Worm (Caenorhabditis elegans) whole organism, early embryonic: ENCODE data around the gene ZK896.4.

Source experiments
- F13C5.2 ChIP-seq: sonication (generic microtip); optimal IDR thresholded peaks from 2 replicates; lab custom pipeline; 2017; ENCODE audit warnings: mild to moderate bottlenecking, missing genetic modification characterization, inconsistent platforms, missing compliant biosample characterization
- ama-1 ChIP-seq: fragments of 150-350 bp; optimal IDR thresholded peaks from 2 replicates; lab custom pipeline; 2014
- ceh-13 ChIP-seq: fragments of 200-800 bp; sonication (Bioruptor generic); optimal IDR thresholded peaks from 2 replicates; lab custom pipeline; 2018; ENCODE audit warnings: mild to moderate bottlenecking, missing genetic modification characterization, missing compliant biosample characterization
- ceh-36 ChIP-seq: sonication (generic microtip); optimal IDR thresholded peaks from 2 replicates; lab custom pipeline; 2016; ENCODE audit warnings: missing genetic modification characterization, inconsistent platforms, missing compliant biosample characterization
- ets-7 ChIP-seq: sonication (generic microtip); optimal IDR thresholded peaks from 2 replicates; lab custom pipeline; 2016; ENCODE audit warnings: missing genotype, missing genetic modification characterization, missing compliant biosample characterization
- flt-1 ChIP-seq: fragments of 200-800 bp; sonication (Bioruptor generic); IDR thresholded peaks from 2 replicates; pipeline ENCODE4 v1.3.6; 2022; ENCODE audit warnings: missing genetic modification characterization, missing compliant biosample characterization
- hmbx-1 ChIP-seq: sonication (generic microtip); optimal IDR thresholded peaks from 2 replicates; lab custom pipeline; 2016; ENCODE audit warnings: mild to moderate bottlenecking, missing genetic modification characterization, missing compliant biosample characterization
- hnd-1 ChIP-seq: sonication (generic microtip); optimal IDR thresholded peaks from 2 replicates; lab custom pipeline; 2016; ENCODE audit warnings: missing genetic modification characterization, missing compliant biosample characterization
- pes-1 ChIP-seq: fragments of 200-800 bp; sonication (Bioruptor generic); IDR thresholded peaks from 2 replicates; pipeline ENCODE4 v1.3.6; 2022; ENCODE audit warnings: missing genetic modification reagents, missing genetic modification characterization, missing compliant biosample characterization
- scrt-1 ChIP-seq: fragments of 200-800 bp; sonication (Bioruptor generic); IDR thresholded peaks from 2 replicates; pipeline ENCODE4 v1.3.6; 2022; ENCODE audit warnings: missing genetic modification characterization, missing compliant biosample characterization
- sea-1 ChIP-seq: fragments of 200-800 bp; sonication (Bioruptor generic); conservative IDR thresholded peaks from 2 replicates; pipeline ENCODE4 v1.3.6; 2022; ENCODE audit warnings: missing genetic modification characterization, missing compliant biosample characterization
- tra-4 ChIP-seq: sonication (generic microtip); optimal IDR thresholded peaks from 2 replicates; lab custom pipeline; 2017; ENCODE audit warnings: missing genetic modification characterization, missing compliant biosample characterization

DNA sequence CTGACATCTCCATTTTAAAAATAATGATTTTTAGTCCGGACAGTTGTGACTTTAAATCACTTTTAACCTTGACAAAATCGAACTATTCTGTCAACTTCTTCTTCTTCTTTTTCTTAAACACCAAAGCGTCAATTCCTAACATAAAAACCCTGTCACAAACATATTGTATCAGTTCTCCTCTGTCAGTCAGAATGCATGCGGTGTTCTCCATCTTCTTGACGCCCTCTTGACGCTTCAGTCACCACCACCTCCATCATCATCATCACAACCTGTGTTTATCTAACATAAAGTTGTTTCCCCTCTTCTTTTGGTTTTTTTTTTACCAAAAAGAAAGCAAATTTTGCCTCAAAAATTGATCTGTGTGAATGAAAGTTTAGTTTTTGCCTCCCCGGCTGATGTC, 47.7 kb downstream of the ZK896.4 start:
- no peak for TF ChIP-seq ama-1 (lab: Kevin White, UChicago)
- no peak for TF ChIP-seq hnd-1 (tag; lab: Kevin White, UChicago)
- TF ChIP-seq F13C5.2 (tag; lab: Kevin White, UChicago), result no peak
- TF ChIP-seq flt-1, result no peak
- TF ChIP-seq hmbx-1 (tag; lab: Kevin White, UChicago), result no peak
- no peak for TF ChIP-seq sea-1
- no peak for TF ChIP-seq tra-4 (tag; lab: Kevin White, UChicago)
- no peak for TF ChIP-seq pes-1 (GFP tag; lab: Robert Waterston, UW)
- TF ChIP-seq ceh-13, result no peak
- no peak for TF ChIP-seq ets-7 (tag; lab: Kevin White, UChicago)
- TF ChIP-seq ceh-36 (tag; lab: Kevin White, UChicago), result no peak
- TF ChIP-seq scrt-1 (GFP tag; lab: Robert Waterston, UW), result no peak
